Fruit fly (Drosophila melanogaster): ENCODE data around the gene CG11854.

DNA sequence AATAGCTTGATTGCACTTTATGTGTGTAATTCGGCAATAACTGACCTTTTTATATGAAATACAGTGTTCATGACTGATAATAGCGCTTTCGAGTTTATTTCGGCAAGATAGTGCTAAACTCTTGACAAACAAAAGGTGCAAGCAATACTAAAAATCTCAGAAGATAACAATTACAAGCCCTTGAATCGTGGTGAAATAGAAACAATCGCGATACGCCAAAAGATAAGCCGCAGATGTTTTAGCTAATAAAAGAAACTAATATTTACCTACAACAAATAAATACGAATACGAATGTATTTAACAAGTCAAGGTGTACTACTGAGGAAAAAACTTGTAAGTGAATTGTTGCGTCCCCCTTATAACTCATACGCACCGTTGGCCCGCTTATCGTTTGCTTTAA is 33.5 kb downstream of the CG11854 start:
- TF ChIP-seq insv (optimal IDR thresholded peaks at IDR 0.05) (no peak), Myc (optimal IDR thresholded peaks at IDR 0.05) (no peak), h (optimal IDR thresholded peaks at IDR 0.05) (no peak), psq (optimal IDR thresholded peaks at IDR 0.05) (no peak), Sin3A (optimal IDR thresholded peaks at IDR 0.05) (no peak), ttk (optimal IDR thresholded peaks at IDR 0.05) (no peak)

Data from Kc167 (cell line).